Fruit fly (Drosophila melanogaster): Measurements from ENCODE around the gene CG14989.

DNA sequence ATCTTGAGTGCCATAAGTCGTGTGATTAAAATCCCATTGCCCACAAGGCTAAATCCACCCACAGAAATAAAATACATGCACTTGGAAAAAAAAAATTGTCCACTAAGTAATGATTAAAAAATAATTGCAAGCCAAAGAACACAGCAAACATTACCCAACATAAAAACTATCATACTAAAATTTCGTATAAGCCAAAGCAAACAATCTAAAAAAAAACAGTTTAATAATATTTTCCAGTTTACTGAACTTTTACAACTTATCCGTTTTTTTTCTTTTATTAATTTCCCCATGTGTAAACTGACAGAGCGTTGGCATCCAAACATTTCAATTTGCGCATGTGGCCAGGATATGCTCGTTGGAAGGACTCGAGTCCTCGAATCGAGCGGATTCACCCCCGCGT, 7.1 kb upstream of the CG14989 start:
- TF ChIP-seq D19A (tag; optimal IDR thresholded peaks at IDR 0.05), result peak; percentile 0
- no peak for TF ChIP-seq psq (GFP tag; optimal IDR thresholded peaks at IDR 0.05)
- no peak for TF ChIP-seq CG1233 (GFP tag; optimal IDR thresholded peaks at IDR 0.05)
- no peak for TF ChIP-seq CG13123 (GFP tag; optimal IDR thresholded peaks at IDR 0.05)
- no peak for TF ChIP-seq NK7.1 (GFP tag; optimal IDR thresholded peaks at IDR 0.05)
- peak; percentile 29; the same call in 1 of the 2 replicates for TF ChIP-seq Xrp1 (GFP tag; IDR thresholded peaks at IDR 0.05)
- TF ChIP-seq Doc2 (GFP tag; IDR thresholded peaks at IDR 0.05), result no peak

Measured in whole organism, embryonic.